Worm (Caenorhabditis elegans) whole organism, L4 larva: Measurements from ENCODE around the gene rfk-1.

ENCODE experiments used
- D1046.2 ChIP-seq: fragments of 200-800 bp; sonication (Bioruptor generic); IDR thresholded peaks from 2 replicates; pipeline ENCODE4 v1.3.6; 2022; ENCODE audit warnings: missing genetic modification characterization, missing compliant biosample characterization
- F10B5.3 ChIP-seq: sonication (generic microtip); optimal IDR thresholded peaks from 2 replicates; lab custom pipeline; 2016; ENCODE audit warnings: mild to moderate bottlenecking, missing genetic modification characterization, missing compliant biosample characterization
- R02D3.7 ChIP-seq: fragments of 150-350 bp; sonication (generic microtip); optimal IDR thresholded peaks from 3 replicates; lab custom pipeline; 2014; ENCODE audit warnings: missing biosample characterization, missing genetic modification characterization
- T20F7.1 ChIP-seq: fragments of 200-800 bp; sonication (Bioruptor generic); optimal IDR thresholded peaks from 2 replicates; lab custom pipeline; 2018; ENCODE audit warnings: mild to moderate bottlenecking, missing genetic modification characterization, missing compliant biosample characterization
- T26A8.4 ChIP-seq: fragments of 200-800 bp; sonication (Bioruptor generic); IDR thresholded peaks from 2 replicates; pipeline ENCODE4 v1.3.6; 2022; ENCODE audit warnings: missing genetic modification characterization, missing compliant biosample characterization
- Y48G9A.11 ChIP-seq: fragments of 200-800 bp; sonication (Bioruptor generic); IDR thresholded peaks from 2 replicates; pipeline ENCODE4 v1.3.6; 2022; ENCODE audit warnings: missing genetic modification reagents, missing genetic modification characterization, missing compliant biosample characterization
- ama-1 ChIP-seq: fragments of 150-350 bp; optimal IDR thresholded peaks from 2 replicates; lab custom pipeline; 2014; ENCODE audit warnings: inconsistent platforms, mixed read lengths
- ceh-20 ChIP-seq: fragments of 200-800 bp; sonication (Bioruptor generic); IDR thresholded peaks from 2 replicates; pipeline ENCODE4 v1.3.6; 2022; ENCODE audit warnings: missing genetic modification reagents, missing genetic modification characterization, missing compliant biosample characterization
- ceh-44 ChIP-seq: fragments of 200-800 bp; sonication (Bioruptor generic); IDR thresholded peaks from 2 replicates; pipeline ENCODE4 v1.3.6; 2022; ENCODE audit warnings: missing genetic modification reagents, missing genetic modification characterization, missing compliant biosample characterization
- ceh-82 ChIP-seq: sonication (generic microtip); optimal IDR thresholded peaks from 2 replicates; lab custom pipeline; 2017; ENCODE audit warnings: missing biosample characterization, missing genetic modification characterization
- daf-12 ChIP-seq: fragments of 150-350 bp; optimal IDR thresholded peaks from 2 replicates; lab custom pipeline; 2014; ENCODE audit warnings: missing biosample characterization, missing genetic modification reagents, missing genetic modification characterization
- daf-16 ChIP-seq, 3 experiments: sonication (generic microtip); optimal IDR thresholded peaks; 2 replicates each; lab custom pipeline; 2016 to 2017; ENCODE audit warnings: missing genetic modification characterization in 3 of 3, missing genetic modification reagents in 3 of 3, mild to moderate bottlenecking in 2 of 3, missing compliant biosample characterization in 2 of 3, missing biosample characterization in 1 of 3, moderate library complexity in 1 of 3
- daf-8 ChIP-seq: fragments of 200-800 bp; sonication (Bioruptor generic); IDR thresholded peaks from 2 replicates; pipeline ENCODE4 v1.3.6; 2022; ENCODE audit warnings: missing genetic modification characterization, missing compliant biosample characterization
- dmd-8 ChIP-seq: fragments of 200-800 bp; sonication (Bioruptor generic); IDR thresholded peaks from 2 replicates; pipeline ENCODE4 v1.3.6; 2022; ENCODE audit warnings: missing genetic modification characterization, missing compliant biosample characterization
- dpl-1 ChIP-seq: fragments of 150-350 bp; optimal IDR thresholded peaks from 2 replicates; lab custom pipeline; 2014; ENCODE audit warnings: missing biosample characterization, missing genetic modification reagents, missing genetic modification characterization
- dve-1 ChIP-seq: sonication (generic microtip); optimal IDR thresholded peaks from 2 replicates; lab custom pipeline; 2017; ENCODE audit warnings: antibody characterized with exemption, mild to moderate bottlenecking, missing genetic modification characterization, missing compliant biosample characterization; ENCODE audit not compliant: insufficient read depth
- fkh-10 ChIP-seq: fragments of 150-350 bp; optimal IDR thresholded peaks from 2 replicates; lab custom pipeline; 2014; ENCODE audit warnings: missing biosample characterization, missing genetic modification reagents, missing genetic modification characterization
- hlh-11 ChIP-seq: fragments of 200-800 bp; sonication (Bioruptor generic); optimal IDR thresholded peaks from 2 replicates; lab custom pipeline; 2018; ENCODE audit warnings: mild to moderate bottlenecking, missing genetic modification characterization, missing compliant biosample characterization
- hlh-30 ChIP-seq: sonication (generic microtip); optimal IDR thresholded peaks from 2 replicates; lab custom pipeline; 2017; ENCODE audit warnings: antibody characterized with exemption, mild to moderate bottlenecking, missing genetic modification characterization, missing compliant biosample characterization; ENCODE audit not compliant: insufficient read depth
- hmg-1.1 ChIP-seq: fragments of 200-800 bp; sonication (Bioruptor generic); IDR thresholded peaks from 2 replicates; pipeline ENCODE4 v1.3.6; 2022; ENCODE audit warnings: missing genetic modification reagents, missing genetic modification characterization, missing compliant biosample characterization
- jun-1 ChIP-seq: fragments of 150-350 bp; optimal IDR thresholded peaks from 2 replicates; lab custom pipeline; 2014; ENCODE audit warnings: missing biosample characterization, missing genetic modification reagents, missing genetic modification characterization
- lin-38 ChIP-seq: fragments of 200-800 bp; sonication (Bioruptor generic); IDR thresholded peaks from 2 replicates; pipeline ENCODE4 v1.3.6; 2022; ENCODE audit warnings: missing genetic modification reagents, missing genetic modification characterization, missing compliant biosample characterization
- lin-39 ChIP-seq: fragments of 150-350 bp; optimal IDR thresholded peaks from 2 replicates; lab custom pipeline; 2014; ENCODE audit warnings: missing biosample characterization, missing genetic modification reagents, missing genetic modification characterization
- lir-3 ChIP-seq: sonication (generic microtip); optimal IDR thresholded peaks from 2 replicates; lab custom pipeline; 2016; ENCODE audit warnings: mild to moderate bottlenecking, missing genetic modification characterization, missing compliant biosample characterization
- lsy-2 ChIP-seq, 2 experiments: fragments of 150-350 bp in 1 of 2; sonication (generic microtip) in 1 of 2; optimal IDR thresholded peaks; 2 replicates each; lab custom pipeline; 2014 to 2017; ENCODE audit warnings: missing biosample characterization in 2 of 2, missing genetic modification characterization in 2 of 2
- madf-5 ChIP-seq, 2 experiments: fragments of 200-800 bp; sonication (Bioruptor generic); IDR thresholded peaks; 2 replicates each; pipeline ENCODE4 v1.3.6; 2022; ENCODE audit warnings: missing compliant biosample characterization in 2 of 2, missing genetic modification characterization in 2 of 2
- mep-1 ChIP-seq: fragments of 150-350 bp; sonication (generic microtip); optimal IDR thresholded peaks from 3 replicates; lab custom pipeline; 2014; ENCODE audit warnings: missing biosample characterization, missing genetic modification characterization
- mes-2 ChIP-seq: sonication (generic microtip); optimal IDR thresholded peaks from 2 replicates; lab custom pipeline; 2016; ENCODE audit warnings: missing genotype, mild to moderate bottlenecking, missing genetic modification characterization, missing compliant biosample characterization; ENCODE audit not compliant: poor library complexity, severe bottlenecking
- nhr-10 ChIP-seq: fragments of 150-350 bp; optimal IDR thresholded peaks from 2 replicates; lab custom pipeline; 2014; ENCODE audit warnings: missing biosample characterization, missing genetic modification characterization
- nhr-102 ChIP-seq: sonication (generic microtip); optimal IDR thresholded peaks from 2 replicates; lab custom pipeline; 2016; ENCODE audit warnings: mild to moderate bottlenecking, missing genetic modification characterization, moderate library complexity, missing compliant biosample characterization
- nhr-11 ChIP-seq: fragments of 150-350 bp; optimal IDR thresholded peaks from 2 replicates; lab custom pipeline; 2014; ENCODE audit warnings: missing biosample characterization, missing genetic modification characterization
- nhr-111 ChIP-seq: fragments of 200-800 bp; sonication (Bioruptor generic); optimal IDR thresholded peaks from 2 replicates; lab custom pipeline; 2018; ENCODE audit warnings: mild to moderate bottlenecking, missing genetic modification characterization, missing compliant biosample characterization
- nhr-28 ChIP-seq: fragments of 150-350 bp; optimal IDR thresholded peaks from 2 replicates; lab custom pipeline; 2014; ENCODE audit warnings: missing biosample characterization, missing genetic modification characterization
- nhr-42 ChIP-seq: fragments of 200-800 bp; sonication (Bioruptor generic); IDR thresholded peaks from 2 replicates; pipeline ENCODE4 v1.3.6; 2022; ENCODE audit warnings: missing genetic modification characterization, missing compliant biosample characterization
- nhr-48 ChIP-seq: sonication (generic microtip); optimal IDR thresholded peaks from 2 replicates; lab custom pipeline; 2016; ENCODE audit warnings: mild to moderate bottlenecking, missing genetic modification characterization, missing compliant biosample characterization
- nhr-77 ChIP-seq: fragments of 150-350 bp; optimal IDR thresholded peaks from 2 replicates; lab custom pipeline; 2014; ENCODE audit warnings: missing biosample characterization, missing genetic modification characterization
- rbr-2 ChIP-seq: sonication (generic microtip); optimal IDR thresholded peaks from 2 replicates; lab custom pipeline; 2016; ENCODE audit warnings: missing genotype, missing genetic modification characterization, missing compliant biosample characterization
- saeg-2 ChIP-seq: fragments of 200-800 bp; sonication (Bioruptor generic); IDR thresholded peaks from 2 replicates; pipeline ENCODE4 v1.3.6; 2022; ENCODE audit warnings: missing genetic modification reagents, missing genetic modification characterization, missing compliant biosample characterization
- spr-3 ChIP-seq: fragments of 200-800 bp; sonication (Bioruptor generic); optimal IDR thresholded peaks from 2 replicates; lab custom pipeline; 2018; ENCODE audit warnings: mild to moderate bottlenecking, missing genetic modification characterization, missing compliant biosample characterization
- unc-130 ChIP-seq: sonication (generic microtip); optimal IDR thresholded peaks from 2 replicates; lab custom pipeline; 2016; ENCODE audit warnings: missing genetic modification reagents, missing genetic modification characterization, missing compliant biosample characterization
- unc-39 ChIP-seq: sonication (generic microtip); optimal IDR thresholded peaks from 2 replicates; lab custom pipeline; 2017; ENCODE audit warnings: missing biosample characterization, missing genetic modification characterization
- unc-62 ChIP-seq, 3 experiments: fragments of 150-350 bp in 1 of 3; sonication (generic microtip); optimal IDR thresholded peaks in 2 of 3; peaks in 1 of 3; 1 replicate in 1 of 3; 2 replicates in 2 of 3; lab custom pipeline; 2014 to 2017; ENCODE audit warnings: missing biosample characterization in 3 of 3, missing genetic modification characterization in 3 of 3, missing genetic modification reagents in 3 of 3, missing genotype in 1 of 3

The rfk-1 gene

DNA sequence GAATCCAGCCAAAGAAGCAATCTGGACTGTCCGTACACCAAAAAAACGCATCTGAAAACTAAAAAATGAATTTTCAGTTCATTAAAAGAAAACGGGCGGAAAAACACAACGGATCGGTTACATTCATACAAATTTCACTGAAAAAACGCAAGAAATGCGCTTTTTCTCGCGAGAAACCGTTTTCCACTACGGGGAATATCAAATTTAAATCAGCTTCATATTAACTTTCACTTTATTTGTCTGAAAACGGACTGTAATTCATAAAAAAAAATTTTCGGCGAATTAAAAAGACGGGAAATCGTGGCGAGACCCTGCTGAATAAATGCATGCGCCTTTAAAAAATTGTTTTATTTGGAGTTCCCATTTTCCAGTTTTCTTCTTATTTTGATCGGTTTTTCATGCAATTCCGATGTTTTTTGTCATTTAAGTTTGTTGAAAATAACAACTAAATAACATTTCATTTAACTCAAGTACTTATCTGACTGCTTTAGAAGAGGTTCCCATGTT, 41.5 kb downstream of the rfk-1 start, which contains the start of gene pges-2:
Gene pges-2, minus strand, starts transcription at position 51 of the 507 bp plus-strand sequence.
- no peak for TF ChIP-seq nhr-11 (tag; lab: Kevin White, UChicago)
- peak; percentile 22 for TF ChIP-seq mes-2 (tag; lab: Kevin White, UChicago)
- TF ChIP-seq dve-1 (tag; lab: Kevin White, UChicago) = peak; percentile 19
- TF ChIP-seq mep-1 (tag; lab: Kevin White, UChicago) = peak; percentile 22
- no peak for TF ChIP-seq nhr-42 (GFP tag; lab: Robert Waterston, UW)
- peak in 1 of 2 experiments; percentile 58 for TF ChIP-seq lsy-2 (tag; optimal IDR thresholded peaks at IDR 0.05; lab: Kevin White, UChicago)
- peak; percentile 47 for TF ChIP-seq dpl-1 (GFP tag; lab: Kevin White, UChicago)
- TF ChIP-seq lir-3 = no peak
- no peak for TF ChIP-seq jun-1 (tag; lab: Kevin White, UChicago)
- TF ChIP-seq ceh-20 = no peak
- TF ChIP-seq daf-8 (GFP tag; lab: Robert Waterston, UW) = no peak
- TF ChIP-seq hlh-11 (tag; lab: Kevin White, UChicago) = no peak
- TF ChIP-seq unc-130 (GFP tag; lab: Kevin White, UChicago) = no peak
- no peak for TF ChIP-seq hmg-1.1
- no peak for TF ChIP-seq nhr-77
- no peak for TF ChIP-seq unc-39 (tag; lab: Kevin White, UChicago)
- no peak for TF ChIP-seq daf-12 (tag; lab: Kevin White, UChicago)
- TF ChIP-seq madf-5 (GFP tag; IDR thresholded peaks at IDR 0.05; lab: Robert Waterston, UW) = no peak
- no peak for TF ChIP-seq nhr-111
- TF ChIP-seq nhr-28 (tag; lab: Kevin White, UChicago) = no peak
- TF ChIP-seq nhr-48 = no peak

DNA sequence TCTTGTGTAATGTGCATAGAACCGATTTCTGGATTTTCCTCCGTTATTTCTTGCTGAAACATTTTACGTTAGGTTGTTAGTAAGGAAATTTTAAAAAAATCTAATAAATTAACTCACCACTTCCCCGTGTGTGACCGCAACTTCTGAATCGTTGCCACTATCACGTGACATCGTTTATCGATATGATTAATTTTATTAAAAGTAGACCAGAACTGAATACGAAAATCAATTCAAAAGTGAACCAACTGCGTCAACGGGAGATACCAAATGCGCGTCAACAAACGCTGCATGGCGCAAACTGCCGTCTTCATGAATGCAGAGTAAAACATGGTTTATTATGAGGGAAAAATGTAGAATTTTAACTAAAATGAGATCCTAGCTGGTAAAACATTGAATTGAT, 43.3 kb downstream of the rfk-1 start, which contains the start of gene sir-2.1:
Gene sir-2.1, minus strand, starts transcription at position 212 of the 400 bp plus-strand sequence.
- TF ChIP-seq spr-3 (GFP tag; lab: Kevin White, UChicago) = peak; percentile 5
- TF ChIP-seq F10B5.3 (tag; lab: Kevin White, UChicago) = peak; percentile 57
- peak; percentile 52 for TF ChIP-seq dpl-1 (GFP tag; lab: Kevin White, UChicago)
- TF ChIP-seq lin-39 = no peak
- no peak for TF ChIP-seq unc-62 (GFP tag; optimal IDR thresholded peaks at IDR 0.05 in 1 of 2; lab: Kevin White, UChicago)
- TF ChIP-seq unc-62 (tag; optimal IDR thresholded peaks at IDR 0.05; lab: Kevin White, UChicago) = no peak
- no peak for TF ChIP-seq dmd-8 (GFP tag; lab: Robert Waterston, UW)
- TF ChIP-seq lsy-2 (tag; optimal IDR thresholded peaks at IDR 0.05; lab: Kevin White, UChicago) = peak in 1 of 2 experiments; percentile 69
- peak; percentile 54 for TF ChIP-seq hlh-30 (tag; lab: Kevin White, UChicago)
- TF ChIP-seq D1046.2 (GFP tag; lab: Robert Waterston, UW) = no peak
- peak; percentile 57; the same call in 1 of the 2 replicates for TF ChIP-seq hmg-1.1
- TF ChIP-seq saeg-2 (GFP tag; lab: Robert Waterston, UW) = no peak
- TF ChIP-seq mep-1 (tag; lab: Kevin White, UChicago) = peak; percentile 50
- peak; percentile 58 for TF ChIP-seq dve-1 (tag; lab: Kevin White, UChicago)
- TF ChIP-seq nhr-102 = peak; percentile 23
- peak; percentile 58 for TF ChIP-seq rbr-2 (tag; lab: Kevin White, UChicago)
- TF ChIP-seq ceh-82 (tag; lab: Kevin White, UChicago) = no peak
- peak; percentile 53 for TF ChIP-seq lin-38 (GFP tag; lab: Robert Waterston, UW)
- TF ChIP-seq daf-16 (GFP tag; optimal IDR thresholded peaks at IDR 0.05; lab: Kevin White, UChicago) = no peak
- TF ChIP-seq daf-16 (tag; optimal IDR thresholded peaks at IDR 0.05; lab: Kevin White, UChicago) = peak; percentile 21
- no peak for TF ChIP-seq Y48G9A.11 (GFP tag; lab: Robert Waterston, UW)
- TF ChIP-seq lir-3 = no peak
- TF ChIP-seq T26A8.4 = peak; percentile 26; the same call in 1 of the 2 replicates
- no peak for TF ChIP-seq R02D3.7 (tag; lab: Kevin White, UChicago)
- TF ChIP-seq T20F7.1 = peak; percentile 65
- TF ChIP-seq ceh-44 (GFP tag; lab: Robert Waterston, UW) = no peak
- TF ChIP-seq fkh-10 (GFP tag; lab: Kevin White, UChicago) = no peak
- peak; percentile 29 for TF ChIP-seq ama-1
- peak; percentile 30 for TF ChIP-seq unc-130 (GFP tag; lab: Kevin White, UChicago)
- TF ChIP-seq jun-1 (tag; lab: Kevin White, UChicago) = peak; percentile 21
- TF ChIP-seq unc-39 (tag; lab: Kevin White, UChicago) = no peak
- TF ChIP-seq mes-2 (tag; lab: Kevin White, UChicago) = peak; percentile 71
- no peak for TF ChIP-seq daf-8 (GFP tag; lab: Robert Waterston, UW)
- TF ChIP-seq nhr-10 (tag; lab: Kevin White, UChicago) = no peak
